Worm (Caenorhabditis elegans): ENCODE data around the gene F35D2.2.

DNA sequence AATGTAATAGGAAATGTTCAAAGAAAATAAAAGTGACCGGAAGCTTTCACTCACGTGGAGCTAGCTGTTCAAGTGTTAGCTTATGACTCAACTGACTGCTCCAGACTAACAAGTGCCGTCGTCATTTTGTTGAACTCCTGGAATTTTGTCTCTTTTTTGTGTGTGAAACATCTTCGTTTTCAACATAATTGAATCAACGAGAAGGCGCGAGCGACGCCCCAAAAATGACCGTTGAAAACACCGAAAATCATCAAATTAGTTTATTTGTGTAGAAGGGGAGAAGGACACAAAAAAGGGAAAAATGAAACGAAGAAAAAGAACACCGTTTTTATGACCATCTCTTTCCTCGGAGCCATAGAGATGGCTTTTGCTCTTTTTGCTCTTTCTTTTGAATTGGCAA, 18.8 kb upstream of the F35D2.2 start, which contains the start of gene ZK1290.14:
- TF ChIP-seq snpc-4 (tag; optimal IDR thresholded peaks at IDR 0.05) (no peak), ceh-43 (GFP tag; optimal IDR thresholded peaks at IDR 0.05) (no peak), pha-4 (tag; optimal IDR thresholded peaks at IDR 0.05) (no peak), lin-13 (tag; optimal IDR thresholded peaks at IDR 0.05) (no peak), ztf-11 (tag; optimal IDR thresholded peaks at IDR 0.05) (no peak), nhr-12 (tag; optimal IDR thresholded peaks at IDR 0.05) (no peak), nhr-237 (tag; optimal IDR thresholded peaks at IDR 0.05) (no peak), tbx-8 (GFP tag; optimal IDR thresholded peaks at IDR 0.05) (no peak), unc-62 (GFP tag; optimal IDR thresholded peaks at IDR 0.05) (no peak), mab-5 (tag; optimal IDR thresholded peaks at IDR 0.05) (no peak)

All from whole organism, mixed stage, embryonic.